Fruit fly (Drosophila melanogaster) whole organism, embryonic: Measurements from ENCODE around the gene Socs36E.

ENCODE experiments used
- Atf-2 ChIP-seq: fragments of 200-800 bp; sonication (Bioruptor generic); optimal IDR thresholded peaks from 2 replicates; lab custom pipeline; 2016; ENCODE audit warnings: missing biosample characterization, missing genetic modification characterization
- B-H2 ChIP-seq: fragments of 200-800 bp; sonication (Bioruptor generic); optimal IDR thresholded peaks from 2 replicates; lab custom pipeline; 2018; ENCODE audit warnings: missing biosample characterization, mild to moderate bottlenecking, missing genetic modification characterization
- Bteb2 ChIP-seq: fragments of 200-800 bp; sonication (Bioruptor generic); optimal IDR thresholded peaks from 2 replicates; lab custom pipeline; 2016; ENCODE audit warnings: missing biosample characterization, missing genetic modification characterization
- CG10147 ChIP-seq: fragments of 200-800 bp; sonication (Bioruptor generic); optimal IDR thresholded peaks from 2 replicates; lab custom pipeline; 2019; ENCODE audit warnings: missing biosample characterization, mild to moderate bottlenecking, missing genetic modification characterization, moderate library complexity
- CG10274 ChIP-seq: fragments of 200-800 bp; sonication (Bioruptor generic); optimal IDR thresholded peaks from 3 replicates; lab custom pipeline; 2017; ENCODE audit warnings: missing biosample characterization, mild to moderate bottlenecking, missing genetic modification characterization
- CG11093 ChIP-seq: fragments of 200-800 bp; sonication (Bioruptor generic); IDR thresholded peaks from 3 replicates; pipeline ENCODE4 v1.3.6; 2022; ENCODE audit warnings: missing biosample characterization, missing genetic modification characterization
- CG11696 ChIP-seq: fragments of 200-800 bp; sonication (Bioruptor generic); IDR thresholded peaks from 2 replicates; pipeline ENCODE4 v1.3.6; 2022; ENCODE audit warnings: missing biosample characterization, missing genetic modification characterization
- CG1233 ChIP-seq: fragments of 200-800 bp; sonication (Bioruptor generic); optimal IDR thresholded peaks from 4 replicates; lab custom pipeline; 2018; ENCODE audit warnings: missing biosample characterization, mild to moderate bottlenecking, missing genetic modification characterization
- CG1603 ChIP-seq: fragments of 200-800 bp; sonication (Bioruptor generic); optimal IDR thresholded peaks from 2 replicates; lab custom pipeline; 2019; ENCODE audit warnings: missing biosample characterization, mild to moderate bottlenecking, missing genetic modification characterization, moderate library complexity
- CG17328 ChIP-seq: fragments of 200-800 bp; sonication (Bioruptor generic); IDR thresholded peaks from 2 replicates; pipeline ENCODE4 v1.3.6; 2022; ENCODE audit warnings: missing biosample characterization, missing genetic modification characterization
- CG2116 ChIP-seq: fragments of 200-800 bp; sonication (Bioruptor generic); optimal IDR thresholded peaks from 3 replicates; lab custom pipeline; 2018; ENCODE audit warnings: missing biosample characterization, mild to moderate bottlenecking, missing genetic modification characterization
- CG30020 ChIP-seq: fragments of 200-800 bp; optimal IDR thresholded peaks from 2 replicates; lab custom pipeline; 2019; ENCODE audit warnings: missing biosample characterization, mild to moderate bottlenecking, missing genetic modification characterization, moderate library complexity
- CG31441 ChIP-seq: fragments of 200-800 bp; sonication (Bioruptor generic); IDR thresholded peaks from 2 replicates; pipeline ENCODE4 v1.3.6; 2022; ENCODE audit warnings: missing biosample characterization, missing genetic modification characterization
- CG32532 ChIP-seq: fragments of 200-800 bp; sonication (Bioruptor generic); IDR thresholded peaks from 2 replicates; pipeline ENCODE4 v1.3.6; 2022; ENCODE audit warnings: missing biosample characterization, missing genetic modification characterization
- CG3281 ChIP-seq: fragments of 200-800 bp; sonication (Bioruptor generic); optimal IDR thresholded peaks from 3 replicates; lab custom pipeline; 2017; ENCODE audit warnings: missing biosample characterization, mild to moderate bottlenecking, missing genetic modification characterization
- CG5953 ChIP-seq: fragments of 200-800 bp; sonication (Bioruptor generic); IDR thresholded peaks from 2 replicates; pipeline ENCODE4 v1.3.6; 2022; ENCODE audit warnings: missing biosample characterization, missing genetic modification characterization
- CG6654 ChIP-seq: fragments of 200-800 bp; sonication (Bioruptor generic); optimal IDR thresholded peaks from 2 replicates; lab custom pipeline; 2017; ENCODE audit warnings: missing biosample characterization, mild to moderate bottlenecking, missing genetic modification characterization
- CG7271 ChIP-seq: fragments of 200-800 bp; sonication (Bioruptor generic); optimal IDR thresholded peaks from 2 replicates; lab custom pipeline; 2018; ENCODE audit warnings: missing biosample characterization, mild to moderate bottlenecking, missing genetic modification characterization, moderate library complexity
- CG8359 ChIP-seq: fragments of 200-800 bp; sonication (Bioruptor generic); optimal IDR thresholded peaks from 2 replicates; lab custom pipeline; 2017; ENCODE audit warnings: missing biosample characterization, mild to moderate bottlenecking, missing genetic modification characterization, borderline replicate concordance
- CG8944 ChIP-seq: fragments of 200-800 bp; sonication (Bioruptor generic); optimal IDR thresholded peaks from 3 replicates; lab custom pipeline; 2016; ENCODE audit warnings: missing biosample characterization, missing genetic modification characterization
- Dad ChIP-seq: fragments of 200-800 bp; sonication (Bioruptor generic); optimal IDR thresholded peaks from 3 replicates; lab custom pipeline; 2016; ENCODE audit warnings: missing biosample characterization, missing genetic modification characterization
- E2f1 ChIP-seq: fragments of 200-800 bp; sonication (Bioruptor generic); IDR thresholded peaks from 2 replicates; pipeline ENCODE4 v1.3.6; 2022; ENCODE audit warnings: missing biosample characterization, missing genetic modification characterization
- Gsc ChIP-seq: fragments of 200-800 bp; sonication (Bioruptor generic); IDR thresholded peaks from 2 replicates; pipeline ENCODE4 v1.3.6; 2022; ENCODE audit warnings: missing biosample characterization, missing genetic modification characterization
- Gug ChIP-seq: fragments of 200-800 bp; sonication (Bioruptor generic); IDR thresholded peaks from 4 replicates; pipeline ENCODE4 v1.3.6; 2022; ENCODE audit warnings: missing biosample characterization, missing genetic modification characterization
- H2.0 ChIP-seq: fragments of 200-800 bp; sonication (Bioruptor generic); IDR thresholded peaks from 2 replicates; pipeline ENCODE4 v1.3.6; 2022; ENCODE audit warnings: missing biosample characterization, missing genetic modification characterization
- HmgD ChIP-seq: fragments of 200-800 bp; sonication (Bioruptor generic); optimal IDR thresholded peaks from 3 replicates; lab custom pipeline; 2016; ENCODE audit warnings: missing biosample characterization, missing genetic modification characterization
- Lpt ChIP-seq: fragments of >200 bp; optimal IDR thresholded peaks from 2 replicates; lab custom pipeline; 2018; ENCODE audit warnings: missing biosample characterization, missing genetic modification characterization
- MTF-1 ChIP-seq: fragments of 200-800 bp; sonication (Bioruptor generic); optimal IDR thresholded peaks from 2 replicates; lab custom pipeline; 2018; ENCODE audit warnings: missing biosample characterization, mild to moderate bottlenecking, missing genetic modification characterization, borderline replicate concordance
- Meics ChIP-seq: fragments of 200-800 bp; sonication (Bioruptor generic); optimal IDR thresholded peaks from 2 replicates; lab custom pipeline; 2017; ENCODE audit warnings: missing biosample characterization, mild to moderate bottlenecking, missing genetic modification characterization
- NK7.1 ChIP-seq: fragments of 200-800 bp; sonication (Bioruptor generic); optimal IDR thresholded peaks from 3 replicates; lab custom pipeline; 2016; ENCODE audit warnings: missing biosample characterization, missing genetic modification characterization
- Scr ChIP-seq: fragments of 200-800 bp; sonication (Bioruptor generic); IDR thresholded peaks from 2 replicates; pipeline ENCODE4 v1.3.6; 2022; ENCODE audit warnings: missing biosample characterization, missing genetic modification characterization; ENCODE audit not compliant: partially characterized antibody
- Sox102F ChIP-seq: fragments of 200-800 bp; sonication (Bioruptor generic); optimal IDR thresholded peaks from 2 replicates; lab custom pipeline; 2018; ENCODE audit warnings: missing biosample characterization, mild to moderate bottlenecking, missing genetic modification characterization, moderate library complexity
- abd-A ChIP-seq: fragments of 200-800 bp; sonication (Bioruptor generic); optimal IDR thresholded peaks from 3 replicates; lab custom pipeline; 2019; ENCODE audit warnings: missing biosample characterization, mild to moderate bottlenecking, missing genetic modification characterization, moderate library complexity
- ase ChIP-seq: fragments of 200-800 bp; sonication (Bioruptor generic); IDR thresholded peaks from 3 replicates; pipeline ENCODE4 v1.3.6; 2022; ENCODE audit warnings: missing biosample characterization, missing genetic modification characterization
- bcd ChIP-seq: fragments of 200-800 bp; sonication (Bioruptor generic); optimal IDR thresholded peaks from 2 replicates; lab custom pipeline; 2017; ENCODE audit warnings: missing biosample characterization, mild to moderate bottlenecking, missing genetic modification characterization
- cas ChIP-seq: fragments of 200-800 bp; sonication (Bioruptor generic); IDR thresholded peaks from 2 replicates; pipeline ENCODE4 v1.3.6; 2022; ENCODE audit warnings: missing biosample characterization, missing genetic modification characterization
- cg ChIP-seq: fragments of 200-800 bp; sonication (Bioruptor generic); optimal IDR thresholded peaks from 3 replicates; lab custom pipeline; 2019; ENCODE audit warnings: missing biosample characterization, mild to moderate bottlenecking, missing genetic modification characterization, moderate library complexity
- chif ChIP-seq, 2 experiments: fragments of 200-800 bp; sonication (Bioruptor generic); optimal IDR thresholded peaks; 3 replicates each; lab custom pipeline; 2016; ENCODE audit warnings: missing biosample characterization in 2 of 2, missing genetic modification characterization in 2 of 2
- ewg ChIP-seq: fragments of 200-800 bp; sonication (Bioruptor generic); optimal IDR thresholded peaks from 3 replicates; lab custom pipeline; 2017; ENCODE audit warnings: mild to moderate bottlenecking, missing biosample characterization, missing genetic modification reagents, missing genetic modification characterization
- exex ChIP-seq: fragments of 200-800 bp; sonication (Bioruptor generic); optimal IDR thresholded peaks from 4 replicates; lab custom pipeline; 2018; ENCODE audit warnings: missing biosample characterization, mild to moderate bottlenecking, missing genetic modification characterization, moderate library complexity
- gce ChIP-seq: fragments of 200-800 bp; sonication (Bioruptor generic); IDR thresholded peaks from 3 replicates; pipeline ENCODE4 v1.3.6; 2022; ENCODE audit warnings: missing biosample characterization, missing genetic modification characterization
- gfzf ChIP-seq: fragments of 200-800 bp; sonication (Bioruptor generic); optimal IDR thresholded peaks from 2 replicates; lab custom pipeline; 2016; ENCODE audit warnings: missing biosample characterization, mild to moderate bottlenecking, missing genetic modification characterization, moderate library complexity
- kay ChIP-seq: fragments of 200-800 bp; sonication (Bioruptor generic); optimal IDR thresholded peaks from 2 replicates; lab custom pipeline; 2016; ENCODE audit warnings: missing biosample characterization, missing genetic modification characterization
- oc ChIP-seq: fragments of 200-800 bp; sonication (Bioruptor generic); optimal IDR thresholded peaks from 2 replicates; lab custom pipeline; 2018; ENCODE audit warnings: missing biosample characterization, mild to moderate bottlenecking, missing genetic modification characterization, moderate library complexity
- psq ChIP-seq: fragments of 200-800 bp; sonication (Bioruptor generic); optimal IDR thresholded peaks from 2 replicates; lab custom pipeline; 2017; ENCODE audit warnings: missing biosample characterization, missing genetic modification characterization
- seq ChIP-seq: fragments of 200-800 bp; sonication (Bioruptor generic); IDR thresholded peaks from 2 replicates; pipeline ENCODE4 v1.3.6; 2022; ENCODE audit warnings: missing biosample characterization, missing genetic modification characterization
- sisA ChIP-seq: fragments of 200-800 bp; sonication (Bioruptor generic); IDR thresholded peaks from 2 replicates; pipeline ENCODE4 v1.3.6; 2022; ENCODE audit warnings: missing biosample characterization, missing genetic modification characterization
- slbo ChIP-seq: fragments of 200-800 bp; sonication (Bioruptor generic); IDR thresholded peaks from 2 replicates; pipeline ENCODE4 v1.3.6; 2022; ENCODE audit warnings: missing biosample characterization, missing genetic modification characterization
- slp2 ChIP-seq: fragments of 200-800 bp; sonication (Bioruptor generic); optimal IDR thresholded peaks from 2 replicates; lab custom pipeline; 2016; ENCODE audit warnings: missing biosample characterization, missing genetic modification characterization
- trem ChIP-seq: fragments of 200-800 bp; optimal IDR thresholded peaks from 3 replicates; lab custom pipeline; 2019; ENCODE audit warnings: missing biosample characterization, mild to moderate bottlenecking, missing genetic modification characterization, moderate library complexity

Socs36E gene

dm6 chr2L:18148552-18149219 lies 3.5 kb downstream of the Socs36E start (continued):
- TF ChIP-seq ewg (GFP tag; lab: Kevin White, UChicago) (peak; percentile 49), CG6654 (peak; percentile 14), E2f1 (no peak), chif (GFP tag; optimal IDR thresholded peaks at IDR 0.05; lab: Kevin White, UChicago) (peak in 1 of 2 experiments; percentile 74), CG7271 (tag; lab: Kevin White, UChicago) (peak; percentile 37), CG11093 (no peak), CG31441 (GFP tag; lab: Robert Waterston, UW) (peak; percentile 45; the same call in 1 of the 2 replicates), bcd (GFP tag; lab: Kevin White, UChicago) (peak; percentile 51), CG10274 (GFP tag; lab: Kevin White, UChicago) (peak; percentile 34), Sox102F (GFP tag; lab: Kevin White, UChicago) (peak; percentile 42), MTF-1 (GFP tag; lab: Kevin White, UChicago) (peak; percentile 91), cas (GFP tag; lab: Robert Waterston, UW) (no peak), oc (tag; lab: Kevin White, UChicago) (peak; percentile 8), Gsc (GFP tag; lab: Robert Waterston, UW) (no peak), gfzf (GFP tag; lab: Kevin White, UChicago) (no peak), kay (GFP tag; lab: Kevin White, UChicago) (no peak), CG1233 (peak; percentile 88), CG11696 (GFP tag; lab: Robert Waterston, UW) (no peak), CG8944 (GFP tag; lab: Kevin White, UChicago) (peak; percentile 4), Lpt (no peak), CG17328 (peak; percentile 58), CG10147 (peak; percentile 54), psq (peak; percentile 31), Scr (GFP tag; lab: Robert Waterston, UW) (no peak), ase (GFP tag; lab: Robert Waterston, UW) (no peak), slbo (GFP tag; lab: Robert Waterston, UW) (peak; percentile 10; the same call in 1 of the 2 replicates), CG30020 (tag; lab: Kevin White, UChicago) (no peak), CG8359 (GFP tag; lab: Kevin White, UChicago) (peak; percentile 53), Meics (GFP tag; lab: Kevin White, UChicago) (peak; percentile 67), abd-A (tag; lab: Kevin White, UChicago) (no peak), CG1603 (tag; lab: Kevin White, UChicago) (peak; percentile 68), CG2116 (GFP tag; lab: Kevin White, UChicago) (peak; percentile 14), Dad (GFP tag; lab: Kevin White, UChicago) (no peak), CG3281 (peak; percentile 69), exex (peak; percentile 95), Atf-2 (GFP tag; lab: Kevin White, UChicago) (no peak), H2.0 (GFP tag; lab: Robert Waterston, UW) (no peak; the same call in 1 of the 2 replicates), B-H2 (GFP tag; lab: Kevin White, UChicago) (peak; percentile 67), HmgD (GFP tag; lab: Kevin White, UChicago) (no peak), seq (no peak; the same call in 1 of the 2 replicates), CG32532 (GFP tag; lab: Robert Waterston, UW) (peak; percentile 30; the same call in 1 of the 2 replicates), trem (tag; lab: Kevin White, UChicago) (peak; percentile 6), NK7.1 (no peak), gce (GFP tag; lab: Robert Waterston, UW) (peak; percentile 82), CG5953 (GFP tag; lab: Robert Waterston, UW) (peak; percentile 67; the same call in 1 of the 2 replicates), Gug (GFP tag; lab: Robert Waterston, UW) (no peak), slp2 (GFP tag; lab: Kevin White, UChicago) (no peak), sisA (GFP tag; lab: Robert Waterston, UW) (no peak), Bteb2 (GFP tag; lab: Kevin White, UChicago) (no peak), cg (GFP tag; lab: Kevin White, UChicago) (peak; percentile 16)
